Worm (Caenorhabditis elegans) whole organism, L4/young adult: ENCODE data around the gene C05G5.2.

ENCODE experiments used
- dao-5 ChIP-seq: sonication (generic microtip); optimal IDR thresholded peaks from 2 replicates; lab custom pipeline; 2016; ENCODE audit warnings: missing genotype, missing genetic modification characterization, moderate library complexity, missing compliant biosample characterization
- him-1 ChIP-seq: sonication (generic microtip); optimal IDR thresholded peaks from 2 replicates; lab custom pipeline; 2016; ENCODE audit warnings: missing genotype, missing genetic modification reagents, missing genetic modification characterization, missing compliant biosample characterization

- TF ChIP-seq him-1 (tag; lab: Kevin White, UChicago): no peak
- no peak for TF ChIP-seq dao-5 (tag; lab: Kevin White, UChicago)
These were observed 47.1 kb downstream of the C05G5.2 start for ce11 chrX:14794170-14794569.
